Fruit fly (Drosophila melanogaster) whole organism, embryonic: ENCODE measurements around the gene CAH6.

Experiments used
- CG10431 ChIP-seq: fragments of 200-800 bp; sonication (Bioruptor generic); optimal IDR thresholded peaks from 3 replicates; lab custom pipeline; 2018; ENCODE audit warnings: missing biosample characterization, mild to moderate bottlenecking, missing genetic modification characterization
- CG11247 ChIP-seq: fragments of 200-800 bp; sonication (Bioruptor generic); IDR thresholded peaks from 2 replicates; pipeline ENCODE4 v1.3.6; 2022; ENCODE audit warnings: missing biosample characterization, missing genetic modification characterization
- CG11398 ChIP-seq: fragments of 200-800 bp; sonication (Bioruptor generic); optimal IDR thresholded peaks from 2 replicates; lab custom pipeline; 2016; ENCODE audit warnings: missing biosample characterization, missing genetic modification characterization
- CG12942 ChIP-seq: fragments of 200-800 bp; sonication (Bioruptor generic); optimal IDR thresholded peaks from 3 replicates; lab custom pipeline; 2016; ENCODE audit warnings: missing biosample characterization, missing genetic modification characterization
- CG15011 ChIP-seq: fragments of 200-800 bp; sonication (Bioruptor generic); optimal IDR thresholded peaks from 3 replicates; lab custom pipeline; 2018; ENCODE audit warnings: missing biosample characterization, mild to moderate bottlenecking, missing genetic modification characterization
- CG1603 ChIP-seq: fragments of 200-800 bp; sonication (Bioruptor generic); optimal IDR thresholded peaks from 2 replicates; lab custom pipeline; 2019; ENCODE audit warnings: missing biosample characterization, mild to moderate bottlenecking, missing genetic modification characterization, moderate library complexity
- CG16815 ChIP-seq: fragments of 200-800 bp; sonication (Bioruptor generic); optimal IDR thresholded peaks from 3 replicates; lab custom pipeline; 2017; ENCODE audit warnings: missing biosample characterization, mild to moderate bottlenecking, missing genetic modification characterization
- CG17359 ChIP-seq: fragments of 200-800 bp; sonication (Bioruptor generic); optimal IDR thresholded peaks from 3 replicates; lab custom pipeline; 2018; ENCODE audit warnings: missing biosample characterization, mild to moderate bottlenecking, missing genetic modification characterization, moderate library complexity
- CG1792 ChIP-seq: fragments of 200-800 bp; sonication (Bioruptor generic); optimal IDR thresholded peaks from 2 replicates; lab custom pipeline; 2016; ENCODE audit warnings: missing biosample characterization, missing genetic modification characterization
- CG2202 ChIP-seq: fragments of 200-800 bp; sonication (Bioruptor generic); optimal IDR thresholded peaks from 2 replicates; lab custom pipeline; 2018; ENCODE audit warnings: missing biosample characterization, mild to moderate bottlenecking, missing genetic modification characterization
- CG2889 ChIP-seq: fragments of 200-800 bp; sonication (Bioruptor generic); IDR thresholded peaks from 3 replicates; pipeline ENCODE4 v1.3.6; 2022; ENCODE audit warnings: missing biosample characterization, missing genetic modification characterization
- CG31365 ChIP-seq: fragments of 200-800 bp; sonication (Bioruptor generic); optimal IDR thresholded peaks from 2 replicates; lab custom pipeline; 2018; ENCODE audit warnings: missing biosample characterization, mild to moderate bottlenecking, missing genetic modification characterization
- CG31441 ChIP-seq: fragments of 200-800 bp; sonication (Bioruptor generic); IDR thresholded peaks from 2 replicates; pipeline ENCODE4 v1.3.6; 2022; ENCODE audit warnings: missing biosample characterization, missing genetic modification characterization
- CG34422 ChIP-seq: fragments of 200-800 bp; sonication (Bioruptor generic); IDR thresholded peaks from 3 replicates; pipeline ENCODE4 v1.3.6; 2022; ENCODE audit warnings: missing biosample characterization, missing genetic modification characterization
- CG43689 ChIP-seq: fragments of 200-800 bp; sonication (Bioruptor generic); IDR thresholded peaks from 2 replicates; pipeline ENCODE4 v1.3.6; 2022; ENCODE audit warnings: missing biosample characterization, missing genetic modification characterization
- CG5953 ChIP-seq: fragments of 200-800 bp; sonication (Bioruptor generic); IDR thresholded peaks from 2 replicates; pipeline ENCODE4 v1.3.6; 2022; ENCODE audit warnings: missing biosample characterization, missing genetic modification characterization
- CG7987 ChIP-seq: fragments of 200-800 bp; sonication (Bioruptor generic); optimal IDR thresholded peaks from 2 replicates; lab custom pipeline; 2018; ENCODE audit warnings: missing biosample characterization, mild to moderate bottlenecking, missing genetic modification characterization, moderate library complexity
- D ChIP-seq, 2 experiments: fragments of 200-800 bp in 1 of 2; fragments of >200 bp in 1 of 2; sonication (Bioruptor generic) in 1 of 2; optimal IDR thresholded peaks; 2 replicates in 1 of 2; 3 replicates in 1 of 2; lab custom pipeline; 2017; ENCODE audit warnings: mild to moderate bottlenecking in 1 of 2, missing biosample characterization in 1 of 2, missing genetic modification characterization in 1 of 2, missing genetic modification reagents in 1 of 2
- D19B ChIP-seq: fragments of 200-800 bp; sonication (Bioruptor generic); optimal IDR thresholded peaks from 2 replicates; lab custom pipeline; 2017; ENCODE audit warnings: missing biosample characterization, mild to moderate bottlenecking, missing genetic modification characterization
- Dad ChIP-seq: fragments of 200-800 bp; sonication (Bioruptor generic); optimal IDR thresholded peaks from 3 replicates; lab custom pipeline; 2016; ENCODE audit warnings: missing biosample characterization, missing genetic modification characterization
- HLH3B ChIP-seq: fragments of 200-800 bp; sonication (Bioruptor generic); IDR thresholded peaks from 2 replicates; pipeline ENCODE4 v1.3.6; 2022; ENCODE audit warnings: missing biosample characterization, missing genetic modification characterization
- Hand ChIP-seq: fragments of 200-800 bp; sonication (Bioruptor generic); optimal IDR thresholded peaks from 2 replicates; lab custom pipeline; 2017; ENCODE audit warnings: mild to moderate bottlenecking, missing biosample characterization, missing genetic modification reagents, missing genetic modification characterization
- Hr51 ChIP-seq, 2 experiments: fragments of 200-800 bp; sonication (Bioruptor generic); optimal IDR thresholded peaks; 2 replicates in 1 of 2; 3 replicates in 1 of 2; lab custom pipeline; 2016 to 2018; ENCODE audit warnings: missing biosample characterization in 2 of 2, missing genetic modification characterization in 2 of 2, mild to moderate bottlenecking in 1 of 2, moderate library complexity in 1 of 2
- Med ChIP-seq: fragments of 200-800 bp; sonication (Bioruptor generic); peaks from one replicate; lab custom pipeline; 2016; ENCODE audit warnings: missing biosample characterization, missing genetic modification characterization, mild to moderate bottlenecking, inconsistent platforms, moderate library complexity
- Mes4 ChIP-seq: fragments of 200-800 bp; sonication (Bioruptor generic); optimal IDR thresholded peaks from 2 replicates; lab custom pipeline; 2016; ENCODE audit warnings: missing biosample characterization, missing genetic modification characterization
- Rx ChIP-seq: fragments of 200-800 bp; sonication (Bioruptor generic); IDR thresholded peaks from 2 replicates; pipeline ENCODE4 v1.3.6; 2022; ENCODE audit warnings: missing biosample characterization, missing genetic modification characterization
- Sox102F ChIP-seq: fragments of 200-800 bp; sonication (Bioruptor generic); optimal IDR thresholded peaks from 2 replicates; lab custom pipeline; 2018; ENCODE audit warnings: missing biosample characterization, mild to moderate bottlenecking, missing genetic modification characterization, moderate library complexity
- ara ChIP-seq: fragments of 200-800 bp; sonication (Bioruptor generic); IDR thresholded peaks from 2 replicates; pipeline ENCODE4 v1.3.6; 2022; ENCODE audit warnings: missing biosample characterization, missing genetic modification characterization
- chif ChIP-seq, 2 experiments: fragments of 200-800 bp; sonication (Bioruptor generic); optimal IDR thresholded peaks; 3 replicates each; lab custom pipeline; 2016; ENCODE audit warnings: missing biosample characterization in 2 of 2, missing genetic modification characterization in 2 of 2
- dpn ChIP-seq, 2 experiments: fragments of 200-800 bp; sonication (Bioruptor generic); optimal IDR thresholded peaks; 3 replicates each; lab custom pipeline; 2016; ENCODE audit warnings: missing biosample characterization in 2 of 2, missing genetic modification characterization in 2 of 2
- gcm ChIP-seq: fragments of 200-800 bp; sonication (Bioruptor generic); optimal IDR thresholded peaks from 2 replicates; lab custom pipeline; 2019; ENCODE audit warnings: missing biosample characterization, mild to moderate bottlenecking, missing genetic modification characterization, moderate library complexity
- ind ChIP-seq: fragments of 200-800 bp; sonication (Bioruptor generic); optimal IDR thresholded peaks from 3 replicates; lab custom pipeline; 2016; ENCODE audit warnings: missing biosample characterization, missing genetic modification characterization
- insv ChIP-seq, 2 experiments: fragments of 200-800 bp; sonication (Bioruptor generic); optimal IDR thresholded peaks; 3 replicates each; lab custom pipeline; 2016 to 2018; ENCODE audit warnings: missing biosample characterization in 2 of 2, missing genetic modification characterization in 2 of 2
- mirr ChIP-seq: fragments of 200-800 bp; sonication (Bioruptor generic); optimal IDR thresholded peaks from 3 replicates; lab custom pipeline; 2018; ENCODE audit warnings: missing biosample characterization, mild to moderate bottlenecking, missing genetic modification characterization
- pan ChIP-seq, 4 experiments: fragments of >200 bp in 3 of 4; fragments of 200-800 bp in 1 of 4; sonication (Bioruptor generic) in 1 of 4; optimal IDR thresholded peaks in 3 of 4; IDR thresholded peaks in 1 of 4; 2 replicates each; pipeline versions ENCODE4 v1.3.6 to Lab custom; 2017 to 2022; ENCODE audit warnings: missing biosample characterization in 2 of 4, missing genetic modification characterization in 2 of 4, mixed read lengths in 1 of 4
- salm ChIP-seq: fragments of 200-800 bp; sonication (Bioruptor generic); optimal IDR thresholded peaks from 2 replicates; lab custom pipeline; 2018; ENCODE audit warnings: missing biosample characterization, mild to moderate bottlenecking, missing genetic modification characterization
- sc ChIP-seq, 3 experiments: fragments of >200 bp in 2 of 3; fragments of 200-800 bp in 1 of 3; sonication (Bioruptor generic) in 1 of 3; optimal IDR thresholded peaks; 2 replicates in 2 of 3; 3 replicates in 1 of 3; lab custom pipeline; 2017; ENCODE audit warnings: mild to moderate bottlenecking in 1 of 3, missing biosample characterization in 1 of 3, missing genetic modification characterization in 1 of 3, missing genetic modification reagents in 1 of 3
- schlank ChIP-seq: fragments of 200-800 bp; sonication (Bioruptor generic); optimal IDR thresholded peaks from 2 replicates; lab custom pipeline; 2018; ENCODE audit warnings: missing biosample characterization, mild to moderate bottlenecking, missing genetic modification characterization
- sens ChIP-seq: fragments of 200-800 bp; sonication (Bioruptor generic); peaks from one replicate; lab custom pipeline; 2016; ENCODE audit warnings: missing biosample characterization, missing genetic modification characterization
- sens-2 ChIP-seq: fragments of 200-800 bp; sonication (Bioruptor generic); IDR thresholded peaks from 2 replicates; pipeline ENCODE4 v1.3.6; 2022; ENCODE audit warnings: missing biosample characterization, missing genetic modification characterization
- tll ChIP-seq, 2 experiments: fragments of 200-800 bp in 1 of 2; fragments of >200 bp in 1 of 2; sonication (Bioruptor generic) in 1 of 2; optimal IDR thresholded peaks; 2 replicates each; lab custom pipeline; 2017 to 2019; ENCODE audit warnings: missing biosample characterization in 2 of 2, missing genetic modification characterization in 2 of 2, mild to moderate bottlenecking in 1 of 2, moderate library complexity in 1 of 2

The CAH6 gene

dm6 chr3R:31308855-31309646 is 51.7 kb downstream of the CAH6 start (continued):
- TF ChIP-seq Hr51 (GFP tag; optimal IDR thresholded peaks at IDR 0.05; lab: Kevin White, UChicago) (no peak), CG31365 (tag; lab: Kevin White, UChicago) (no peak), CG16815 (GFP tag; lab: Kevin White, UChicago) (no peak), Mes4 (GFP tag; lab: Kevin White, UChicago) (peak; percentile 3), CG5953 (GFP tag; lab: Robert Waterston, UW) (no peak), CG12942 (GFP tag; lab: Kevin White, UChicago) (no peak), CG11247 (GFP tag; lab: Robert Waterston, UW) (no peak), HLH3B (GFP tag; lab: Robert Waterston, UW) (peak; percentile 38; the same call in 1 of the 2 replicates), Rx (GFP tag; lab: Robert Waterston, UW) (no peak), Hand (GFP tag; lab: Kevin White, UChicago) (no peak), pan (optimal IDR thresholded peaks at IDR 0.05; lab: Kevin White, UChicago) (no peak), pan (GFP tag; optimal IDR thresholded peaks at IDR 0.05 in 1 of 2, IDR thresholded peaks at IDR 0.05 in 1 of 2) (peak in 1 of 2 experiments; percentile 21), CG1603 (tag; lab: Kevin White, UChicago) (peak; percentile 78), D19B (no peak), ind (GFP tag; lab: Kevin White, UChicago) (no peak), mirr (no peak), chif (GFP tag; optimal IDR thresholded peaks at IDR 0.05; lab: Kevin White, UChicago) (peak in 1 of 2 experiments; percentile 27), salm (tag; lab: Kevin White, UChicago) (peak; percentile 8), D (optimal IDR thresholded peaks at IDR 0.05; lab: Kevin White, UChicago) (no peak), D (GFP tag; optimal IDR thresholded peaks at IDR 0.05; lab: Kevin White, UChicago) (peak; percentile 64), CG10431 (GFP tag; lab: Kevin White, UChicago) (peak; percentile 29), insv (GFP tag; optimal IDR thresholded peaks at IDR 0.05; lab: Kevin White, UChicago) (no peak), CG15011 (GFP tag; lab: Kevin White, UChicago) (peak; percentile 28), schlank (no peak), Dad (no peak), Sox102F (GFP tag; lab: Kevin White, UChicago) (peak; percentile 30), gcm (GFP tag; lab: Kevin White, UChicago) (peak; percentile 18), sc (optimal IDR thresholded peaks at IDR 0.05; lab: Kevin White, UChicago) (no peak), sc (GFP tag; optimal IDR thresholded peaks at IDR 0.05; lab: Kevin White, UChicago) (peak; percentile 60), tll (GFP tag; optimal IDR thresholded peaks at IDR 0.05; lab: Kevin White, UChicago) (peak in 1 of 2 experiments; percentile 2), CG17359 (tag; lab: Kevin White, UChicago) (peak; percentile 65), sens-2 (no peak), CG34422 (GFP tag; lab: Robert Waterston, UW) (peak; percentile 46; the same call in 1 of the 3 replicates), Med (GFP tag; lab: Kevin White, UChicago) (peak; percentile 4), CG11398 (GFP tag; lab: Kevin White, UChicago) (peak; percentile 1), CG31441 (GFP tag; lab: Robert Waterston, UW) (peak; percentile 45; the same call in 1 of the 2 replicates), CG43689 (GFP tag; lab: Robert Waterston, UW) (0 out of 2 replicates have a peak, but pooled peaks have one; percentile 12), CG2202 (tag; lab: Kevin White, UChicago) (peak; percentile 69), CG7987 (GFP tag; lab: Kevin White, UChicago) (peak; percentile 58), sens (GFP tag; lab: Kevin White, UChicago) (peak; percentile 27), CG2889 (GFP tag; lab: Robert Waterston, UW) (no peak), ara (GFP tag; lab: Robert Waterston, UW) (peak; percentile 75), CG1792 (peak; percentile 40), dpn (GFP tag; optimal IDR thresholded peaks at IDR 0.05; lab: Kevin White, UChicago) (no peak)
